Fruit fly (Drosophila melanogaster) whole organism, wandering third instar larva: Measurements from ENCODE around the gene CG7611.
A peak's percentile ranks its signal among the peaks of the same experiment; 100 is the strongest.

ENCODE experiments used
- Abd-B ChIP-seq: fragments of >200 bp; optimal IDR thresholded peaks from 2 replicates; lab custom pipeline; 2017; ENCODE audit warnings: missing biosample characterization, missing genetic modification characterization
- N ChIP-seq: fragments of >200 bp; optimal IDR thresholded peaks from 2 replicates; lab custom pipeline; 2018; ENCODE audit warnings: missing biosample characterization, missing external identifiers, missing genetic modification characterization
- Vsx2 ChIP-seq: fragments of 200-300, 225-300 bp; sonication (Bioruptor generic); optimal IDR thresholded peaks from 2 replicates; lab custom pipeline; 2018; ENCODE audit warnings: missing biosample characterization, missing genetic modification characterization; ENCODE audit not compliant: partially characterized antibody
- ey ChIP-seq: fragments of 200-800 bp; sonication (Bioruptor generic); optimal IDR thresholded peaks from 2 replicates; lab custom pipeline; 2016; ENCODE audit warnings: missing biosample characterization, missing genetic modification characterization
- foxo ChIP-seq, 2 experiments: fragments of 200-800 bp; sonication (Bioruptor generic); optimal IDR thresholded peaks; 2 replicates in 1 of 2; 3 replicates in 1 of 2; lab custom pipeline; 2016 to 2017; ENCODE audit warnings: missing biosample characterization in 2 of 2, missing genetic modification characterization in 2 of 2
- fru ChIP-seq: fragments of 200-800 bp; sonication (Bioruptor generic); optimal IDR thresholded peaks from 3 replicates; lab custom pipeline; 2016; ENCODE audit warnings: missing biosample characterization, mild to moderate bottlenecking, missing genetic modification characterization
- h ChIP-seq: fragments of 200-800 bp; sonication (Bioruptor generic); optimal IDR thresholded peaks from 3 replicates; lab custom pipeline; 2016; ENCODE audit warnings: missing biosample characterization, mild to moderate bottlenecking, missing genetic modification characterization
- jim ChIP-seq: fragments of 175-275, 200-325 bp; sonication (Bioruptor generic); optimal IDR thresholded peaks from 2 replicates; lab custom pipeline; 2016; ENCODE audit warnings: missing biosample characterization, mild to moderate bottlenecking, missing genetic modification characterization
- pan ChIP-seq: fragments of >200 bp; optimal IDR thresholded peaks from 2 replicates; lab custom pipeline; 2017
- psq ChIP-seq: fragments of 200-800 bp; sonication (Bioruptor generic); optimal IDR thresholded peaks from 3 replicates; lab custom pipeline; 2017; ENCODE audit warnings: missing biosample characterization, mild to moderate bottlenecking, missing genetic modification characterization, moderate library complexity
- usp ChIP-seq: fragments of >200 bp; optimal IDR thresholded peaks from 2 replicates; lab custom pipeline; 2017; ENCODE audit warnings: missing biosample characterization, missing genetic modification characterization
- woc ChIP-seq: sonication (Bioruptor generic); optimal IDR thresholded peaks from 2 replicates; lab custom pipeline; 2016; ENCODE audit warnings: missing biosample characterization, mild to moderate bottlenecking, missing genetic modification characterization

dm6 chr3L:21523059-21523836 lies at the start of gene CG7611:
- TF ChIP-seq N (GFP tag; lab: Kevin White, UChicago) (no peak), Abd-B (no peak), pan (lab: Kevin White, UChicago) (no peak), fru (GFP tag; lab: Kevin White, UChicago) (no peak), h (GFP tag; lab: Kevin White, UChicago) (no peak), ey (GFP tag; lab: Kevin White, UChicago) (no peak), foxo (GFP tag; optimal IDR thresholded peaks at IDR 0.05; lab: Kevin White, UChicago) (no peak), psq (GFP tag; lab: Kevin White, UChicago) (peak; percentile 6), jim (GFP tag; lab: Kevin White, UChicago) (no peak), Vsx2 (GFP tag; lab: Kevin White, UChicago) (no peak), woc (GFP tag; lab: Kevin White, UChicago) (no peak), usp (GFP tag; lab: Kevin White, UChicago) (no peak)
